Fruit fly (Drosophila melanogaster): ENCODE measurements around the gene Mon1.
A peak's percentile ranks its signal among the peaks of the same experiment; 100 is the strongest.

- TF ChIP-seq tai (GFP tag; optimal IDR thresholded peaks at IDR 0.05) (no peak), br (GFP tag; optimal IDR thresholded peaks at IDR 0.05) (peak; percentile 2), ey (GFP tag; optimal IDR thresholded peaks at IDR 0.05) (peak; percentile 38), lola (GFP tag; optimal IDR thresholded peaks at IDR 0.05) (no peak), GATAd (GFP tag; optimal IDR thresholded peaks at IDR 0.05) (no peak), fru (GFP tag; optimal IDR thresholded peaks at IDR 0.05) (peak; percentile 27), OdsH (GFP tag; optimal IDR thresholded peaks at IDR 0.05) (no peak), pan (optimal IDR thresholded peaks at IDR 0.05) (no peak), Myc (optimal IDR thresholded peaks at IDR 0.05) (peak; percentile 67)
Observed at dm6 chr2L:4847191-4847853, 3.1 kb upstream of the Mon1 start, which contains the start of the genes mxt and CG11927.

Data from whole organism, wandering third instar larva.